Fruit fly (Drosophila melanogaster) S2 (cell line): Measurements from ENCODE around the gene CG9662.

Experiments
- CG8478 ChIP-seq: fragments of >200 bp; optimal IDR thresholded peaks from 2 replicates; lab custom pipeline; 2018
- CTCF ChIP-seq, 2 experiments: fragments of >200 bp; optimal IDR thresholded peaks; 2 replicates each; lab custom pipeline; 2018

DNA sequence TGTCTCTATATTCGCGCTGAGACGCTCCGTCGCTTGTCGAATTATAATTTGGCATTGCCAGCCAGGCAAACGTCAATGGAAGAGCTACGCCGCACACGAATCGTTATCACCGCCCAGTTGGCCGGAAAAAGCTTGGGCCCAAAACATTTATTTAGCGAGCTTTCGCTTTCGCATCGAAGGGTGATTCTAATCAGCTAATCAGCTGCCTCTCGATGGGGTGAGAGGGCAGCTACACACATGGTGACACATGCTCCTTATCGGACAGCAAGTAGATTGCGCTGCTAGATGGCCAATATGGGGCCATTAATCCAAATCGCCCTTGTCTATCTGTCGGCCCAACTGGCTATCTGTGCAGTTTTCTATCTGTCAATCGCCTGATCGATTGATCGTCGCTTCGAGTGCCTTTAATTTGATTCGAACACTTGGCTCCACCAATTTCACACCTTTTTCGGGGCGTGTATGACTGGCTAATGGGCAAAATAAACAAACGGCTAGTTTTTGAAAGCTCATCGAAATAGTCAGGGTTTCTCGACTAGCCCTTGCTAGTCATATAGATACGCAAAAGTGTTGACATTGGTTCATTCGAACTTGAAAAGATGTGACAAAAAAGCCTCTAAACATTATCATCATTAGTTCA, 10.4 kb downstream of the CG9662 start:
- TF ChIP-seq CG8478 (no peak), CTCF (optimal IDR thresholded peaks at IDR 0.05; lab: Kevin White, UChicago) (no peak)
